Worm (Caenorhabditis elegans): Measurements from ENCODE around the gene lron-10.

lron-10 gene

DNA sequence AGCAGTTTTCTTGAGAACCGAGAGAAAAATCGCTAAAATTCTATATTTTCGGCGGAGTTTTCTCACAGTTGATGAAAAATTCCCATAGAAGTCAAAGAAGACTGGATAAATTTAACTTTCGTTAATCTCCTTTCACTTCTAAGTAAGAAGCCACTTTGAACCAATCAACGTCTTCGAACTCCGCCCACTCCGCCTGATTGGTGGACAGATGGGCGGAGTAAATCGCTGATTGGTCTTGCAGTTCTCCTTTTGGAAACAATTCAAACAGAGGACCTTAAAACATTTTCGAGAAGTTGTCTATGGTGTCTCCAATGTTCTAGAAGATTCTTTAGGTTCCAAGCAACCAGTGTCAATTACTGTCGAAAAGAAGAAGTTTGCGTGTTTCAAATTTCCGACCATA lies 37.2 kb upstream of the lron-10 start:
- TF ChIP-seq pax-3 (tag; optimal IDR thresholded peaks at IDR 0.05) (no peak), lin-39 (tag; optimal IDR thresholded peaks at IDR 0.05) (no peak), C16A3.4 (tag; optimal IDR thresholded peaks at IDR 0.05) (no peak), dsc-1 (tag; optimal IDR thresholded peaks at IDR 0.05) (no peak)

DNA sequence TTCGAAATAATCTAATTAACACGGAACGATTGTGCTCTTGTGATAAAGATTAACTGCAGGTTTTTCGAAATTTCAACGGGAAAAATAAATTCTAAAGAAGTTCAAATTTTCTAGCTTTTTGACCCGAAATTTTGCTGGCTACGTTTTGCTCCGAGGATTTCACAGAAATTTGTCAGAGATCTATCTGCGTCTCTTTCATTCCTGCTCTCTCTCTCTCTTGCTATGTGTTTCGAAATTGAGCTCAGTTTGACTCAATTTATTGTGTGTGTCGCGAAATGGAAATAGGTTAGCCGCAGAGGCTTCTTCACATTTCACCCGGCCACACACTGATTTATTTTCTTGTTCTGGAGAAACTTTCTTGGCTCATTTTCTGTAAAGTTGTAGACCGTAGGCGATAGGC lies 36.5 kb upstream of the lron-10 start:
- TF ChIP-seq efl-1 (optimal IDR thresholded peaks at IDR 0.05), result no peak
- TF ChIP-seq efl-1 (GFP tag; optimal IDR thresholded peaks at IDR 0.05 in 1 of 2), result peak in 1 of 2 experiments; percentile 22
- no peak for TF ChIP-seq ceh-90 (tag; optimal IDR thresholded peaks at IDR 0.05)
- TF ChIP-seq ceh-82 (tag; optimal IDR thresholded peaks at IDR 0.05), result no peak
- no peak for TF ChIP-seq C34B4.2 (tag; optimal IDR thresholded peaks at IDR 0.05)

DNA sequence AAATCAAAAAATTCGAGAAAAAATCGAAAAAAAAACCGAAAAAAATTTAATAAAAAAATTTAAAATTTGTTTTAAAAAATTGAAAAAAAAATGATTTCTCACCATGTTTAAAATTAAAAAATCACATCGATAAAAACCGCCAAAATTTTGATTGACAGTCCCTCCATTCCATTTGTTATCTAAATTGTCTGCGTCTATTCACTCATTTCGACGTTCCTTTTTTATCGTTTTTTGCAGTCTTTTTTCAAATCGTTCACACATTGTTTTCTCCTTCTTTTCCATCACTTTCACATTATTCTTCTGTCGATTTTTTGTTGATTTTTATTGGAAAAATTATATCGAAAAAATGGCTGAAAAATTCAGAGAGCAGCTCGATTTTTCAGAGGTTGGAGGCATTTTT lies 34.9 kb upstream of the lron-10 start:
- TF ChIP-seq mdl-1 (tag; optimal IDR thresholded peaks at IDR 0.05) (no peak), C04F5.9 (tag; optimal IDR thresholded peaks at IDR 0.05) (no peak), ztf-4 (tag; optimal IDR thresholded peaks at IDR 0.05) (no peak), nhr-12 (tag; optimal IDR thresholded peaks at IDR 0.05) (no peak), snpc-4 (tag; optimal IDR thresholded peaks at IDR 0.05) (no peak), hlh-17 (GFP tag; optimal IDR thresholded peaks at IDR 0.05; ENCODE audit: borderline replicate concordance) (no peak), lsy-2 (tag; optimal IDR thresholded peaks at IDR 0.05) (no peak), alr-1 (tag; optimal IDR thresholded peaks at IDR 0.05; ENCODE audit: borderline replicate concordance) (no peak)

DNA sequence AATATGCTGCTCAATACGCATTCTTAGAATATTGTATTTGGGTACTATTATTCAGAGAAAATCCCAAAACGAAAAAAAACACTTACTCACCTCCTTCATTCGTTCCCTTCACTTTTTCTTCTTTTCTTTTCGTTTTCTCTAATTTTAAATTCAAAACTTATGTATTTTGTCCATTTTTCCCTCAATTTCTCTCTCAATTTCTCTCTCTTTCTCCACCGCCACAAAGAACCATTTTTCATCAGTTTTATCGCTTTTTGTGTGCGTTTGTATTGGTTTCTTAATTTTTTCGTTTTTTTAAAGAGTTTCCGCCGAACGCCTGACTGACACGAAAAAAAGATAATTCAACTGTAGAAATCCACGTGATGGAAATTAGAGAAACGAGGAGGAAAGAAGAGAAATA lies 33.5 kb upstream of the lron-10 start, which contains the start of gene cnt-2:
Gene cnt-2, plus strand, starts transcription at position 301 of the 400 bp plus-strand sequence.
- TF ChIP-seq fkh-8 (tag; optimal IDR thresholded peaks at IDR 0.05), result no peak
- TF ChIP-seq xbp-1 (tag; optimal IDR thresholded peaks at IDR 0.05), result no peak
- peak; percentile 30 for TF ChIP-seq blmp-1 (tag; optimal IDR thresholded peaks at IDR 0.05)
- no peak for TF ChIP-seq nhr-11 (tag; optimal IDR thresholded peaks at IDR 0.05)
- TF ChIP-seq pax-3 (tag; optimal IDR thresholded peaks at IDR 0.05), result no peak

DNA sequence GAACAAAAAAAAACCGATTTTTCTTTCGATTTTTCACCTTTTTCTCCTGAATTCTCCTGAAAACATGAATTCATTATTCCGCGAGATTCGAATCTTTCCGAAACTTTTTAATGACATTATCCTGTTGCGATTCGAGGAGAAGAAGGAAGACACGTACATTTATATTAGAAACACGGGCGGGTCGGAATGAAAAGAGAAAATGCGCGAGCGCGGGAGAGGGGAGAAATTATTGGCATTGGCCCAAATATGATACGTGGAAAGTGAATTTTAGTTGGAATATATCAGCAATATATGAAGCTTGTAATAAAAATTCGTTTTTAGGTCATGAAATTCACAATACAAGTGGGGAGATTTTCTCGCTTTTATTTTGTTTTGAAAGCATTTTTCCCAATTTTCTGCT lies 32.3 kb upstream of the lron-10 start:
- TF ChIP-seq sptf-1 (tag; optimal IDR thresholded peaks at IDR 0.05) (no peak), blmp-1 (tag; optimal IDR thresholded peaks at IDR 0.05) (peak; percentile 99), nhr-19 (GFP tag; conservative IDR thresholded peaks at IDR 0.05) (no peak), mep-1 (tag; optimal IDR thresholded peaks at IDR 0.05) (peak; percentile 2)

DNA sequence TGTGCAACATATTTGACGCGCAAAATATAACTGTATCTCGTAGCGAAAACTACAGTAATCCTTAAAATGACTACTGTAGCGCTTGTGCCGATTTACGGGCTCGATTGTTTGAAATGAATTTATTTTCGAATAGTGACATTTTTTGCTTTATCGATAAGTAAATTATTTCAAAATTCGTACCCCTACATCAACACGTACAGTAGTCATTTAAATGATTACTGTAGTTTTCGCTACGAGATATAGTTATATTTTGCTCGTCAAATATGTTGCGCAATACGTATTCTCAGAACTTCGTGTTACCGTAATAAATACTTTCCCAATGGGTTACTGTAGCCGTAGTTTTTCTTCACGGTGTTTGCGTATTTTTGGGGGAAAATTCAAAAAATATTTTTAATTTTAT lies 31.7 kb upstream of the lron-10 start:
- no peak for TF ChIP-seq pax-3 (tag; optimal IDR thresholded peaks at IDR 0.05)
- no peak for TF ChIP-seq nhr-77 (tag; optimal IDR thresholded peaks at IDR 0.05)
- no peak for TF ChIP-seq mdl-1 (tag; optimal IDR thresholded peaks at IDR 0.05)
- peak; percentile 59 for TF ChIP-seq nhr-85 (tag)
- TF ChIP-seq unc-86 (tag; optimal IDR thresholded peaks at IDR 0.05), result no peak

DNA sequence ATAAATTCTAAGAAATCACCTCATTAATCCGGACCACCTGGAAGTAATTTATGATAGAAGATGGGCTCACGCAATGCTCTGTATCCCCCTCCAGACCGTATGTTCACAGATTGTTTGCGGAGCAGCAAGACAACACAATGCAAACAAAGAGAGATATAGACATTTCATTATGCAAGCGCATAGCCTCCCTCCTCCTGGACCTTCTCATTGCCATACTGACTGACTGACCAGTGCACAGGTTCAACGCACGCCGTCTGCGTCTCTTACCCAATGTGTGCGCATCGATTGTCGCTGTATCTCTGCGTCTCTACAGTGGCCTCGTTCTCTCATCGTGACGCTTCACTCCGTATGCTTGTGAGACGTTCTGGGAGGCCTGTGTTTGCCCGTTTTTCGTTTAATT lies 30.5 kb upstream of the lron-10 start:
- peak; percentile 65 for TF ChIP-seq tbx-2 (tag; optimal IDR thresholded peaks at IDR 0.05)
- peak; percentile 31 to 35 (median 31) for TF ChIP-seq dpl-1 (GFP tag; optimal IDR thresholded peaks at IDR 0.05)
- peak; percentile 10 for TF ChIP-seq C16A3.4 (tag; optimal IDR thresholded peaks at IDR 0.05)
- TF ChIP-seq fkh-8 (tag; optimal IDR thresholded peaks at IDR 0.05), result peak; percentile 11
- TF ChIP-seq nhr-20 (tag; optimal IDR thresholded peaks at IDR 0.05), result peak; percentile 25
- no peak for TF ChIP-seq sox-4 (tag; optimal IDR thresholded peaks at IDR 0.05)
- TF ChIP-seq unc-98 (GFP tag; IDR thresholded peaks at IDR 0.05), result no peak
- no peak for TF ChIP-seq mef-2 (tag; optimal IDR thresholded peaks at IDR 0.05)
- no peak for TF ChIP-seq nhr-11 (tag; optimal IDR thresholded peaks at IDR 0.05)
- TF ChIP-seq nhr-76 (tag; optimal IDR thresholded peaks at IDR 0.05), result no peak
- TF ChIP-seq tlp-1 (tag; optimal IDR thresholded peaks at IDR 0.05), result no peak
- TF ChIP-seq xbp-1 (tag; optimal IDR thresholded peaks at IDR 0.05), result peak; percentile 29
- peak in 1 of 2 experiments; percentile 48 for TF ChIP-seq mdl-1 (tag; optimal IDR thresholded peaks at IDR 0.05)
- peak; percentile 64 for TF ChIP-seq snu-23 (GFP tag; optimal IDR thresholded peaks at IDR 0.05)
- no peak for TF ChIP-seq lin-39 (tag; optimal IDR thresholded peaks at IDR 0.05)
- no peak for TF ChIP-seq lin-13 (GFP tag; optimal IDR thresholded peaks at IDR 0.05)
- TF ChIP-seq sptf-1 (tag; optimal IDR thresholded peaks at IDR 0.05), result no peak
- peak; percentile 66 for TF ChIP-seq unc-86 (tag; optimal IDR thresholded peaks at IDR 0.05)
- no peak for TF ChIP-seq nhr-85 (tag)
- TF ChIP-seq fkh-4 (tag; optimal IDR thresholded peaks at IDR 0.05; ENCODE audit: borderline replicate concordance), result peak; percentile 33
- peak; percentile 29 for TF ChIP-seq F16B12.6 (tag; optimal IDR thresholded peaks at IDR 0.05)
- peak; percentile 63 for TF ChIP-seq mep-1 (tag; optimal IDR thresholded peaks at IDR 0.05)
- no peak for TF ChIP-seq aha-1 (tag; optimal IDR thresholded peaks at IDR 0.05)
- peak; percentile 46 to 54 for TF ChIP-seq lsy-2 (tag; optimal IDR thresholded peaks at IDR 0.05)
- no peak for TF ChIP-seq unc-62 (GFP tag; optimal IDR thresholded peaks at IDR 0.05)
- TF ChIP-seq Y116A8C.19 (tag; optimal IDR thresholded peaks at IDR 0.05; ENCODE audit: borderline replicate concordance), result no peak
